Worm (Caenorhabditis elegans): ENCODE data around the gene rap-3.
"Not testable (repeated sequence)": the region's sequence is repeated elsewhere in the genome, so short reads cannot be mapped to it uniquely, and the experiment has no call there.

Gene rap-3

ce11 chrIV:11183013-11183412, 5.9 kb downstream of the rap-3 start, which contains the start of gene prx-14:
Gene prx-14, plus strand, starts transcription at chrIV:11183132.
- TF ChIP-seq fos-1 (tag; optimal IDR thresholded peaks at IDR 0.05) (peak; percentile 30), Y55F3AM.14 (GFP tag; optimal IDR thresholded peaks at IDR 0.05) (no peak)

- no peak for TF ChIP-seq mdl-1 (tag; optimal IDR thresholded peaks at IDR 0.05)
- no peak for TF ChIP-seq peb-1 (tag; optimal IDR thresholded peaks at IDR 0.05)
- no peak for TF ChIP-seq gmeb-1 (tag; optimal IDR thresholded peaks at IDR 0.05)
- TF ChIP-seq nhr-12 (tag; optimal IDR thresholded peaks at IDR 0.05), result no peak
Measured at ce11 chrIV:11183991-11184390, 6.9 kb downstream of the rap-3 start, which contains the start of gene nuaf-3. Gene nuaf-3, plus strand, starts transcription at chrIV:11184291.

- TF ChIP-seq nhr-237 (tag; optimal IDR thresholded peaks at IDR 0.05), result no peak
- no peak for TF ChIP-seq ama-1 (optimal IDR thresholded peaks at IDR 0.05)
- no peak for TF ChIP-seq F13H6.1 (tag; optimal IDR thresholded peaks at IDR 0.05)
- no peak for TF ChIP-seq nhr-12 (tag; optimal IDR thresholded peaks at IDR 0.05)
- no peak for TF ChIP-seq elt-3 (tag; optimal IDR thresholded peaks at IDR 0.05)
- TF ChIP-seq unc-62 (GFP tag; optimal IDR thresholded peaks at IDR 0.05), result no peak
- TF ChIP-seq snpc-4 (tag; optimal IDR thresholded peaks at IDR 0.05), result no peak
- no peak for TF ChIP-seq unc-55 (GFP tag; optimal IDR thresholded peaks at IDR 0.05)
- TF ChIP-seq crh-2 (tag; optimal IDR thresholded peaks at IDR 0.05), result no peak
- TF ChIP-seq nhr-21 (tag; optimal IDR thresholded peaks at IDR 0.05), result no peak
- TF ChIP-seq dmd-4 (tag; optimal IDR thresholded peaks at IDR 0.05), result no peak
- TF ChIP-seq sma-9 (GFP tag; optimal IDR thresholded peaks at IDR 0.05), result no peak
- no peak for TF ChIP-seq sma-9 (tag; optimal IDR thresholded peaks at IDR 0.05)
Measured at ce11 chrIV:11186729-11187128, 9.7 kb downstream of the rap-3 start, which contains the start of gene sdz-27. Gene sdz-27, plus strand, starts transcription at chrIV:11187029.

ce11 chrIV:11189411-11189810, 12.3 kb downstream of the rap-3 start, which contains the start of gene fbxb-79:
Gene fbxb-79, minus strand, starts transcription at chrIV:11189511.
- TF ChIP-seq F13H6.1 (tag; optimal IDR thresholded peaks at IDR 0.05) (no peak), ama-1 (optimal IDR thresholded peaks at IDR 0.05) (no peak), elt-1 (tag; optimal IDR thresholded peaks at IDR 0.05) (no peak), lsy-2 (tag; optimal IDR thresholded peaks at IDR 0.05) (no peak), unc-55 (GFP tag; optimal IDR thresholded peaks at IDR 0.05) (no peak), elt-3 (tag; optimal IDR thresholded peaks at IDR 0.05) (no peak), nhr-129 (tag; optimal IDR thresholded peaks at IDR 0.05) (no peak), nhr-12 (tag; optimal IDR thresholded peaks at IDR 0.05) (no peak), ceh-82 (tag; optimal IDR thresholded peaks at IDR 0.05) (no peak), peb-1 (tag; optimal IDR thresholded peaks at IDR 0.05) (no peak), ZK546.5 (tag; optimal IDR thresholded peaks at IDR 0.05) (no peak), fos-1 (tag; optimal IDR thresholded peaks at IDR 0.05) (no peak)

- TF ChIP-seq lsy-2, alr-1, R02D3.7 (tag; optimal IDR thresholded peaks at IDR 0.05): not testable (repeated sequence)
Measured at ce11 chrIV:11198983-11199382, 21.9 kb downstream of the rap-3 start, which contains the start of gene R07H5.16. Gene R07H5.16, plus strand, starts transcription at chrIV:11199330.

- not testable (repeated sequence) for TF ChIP-seq aly-2 (tag; optimal IDR thresholded peaks at IDR 0.05); sma-9 (GFP tag; optimal IDR thresholded peaks at IDR 0.05); sma-9 (tag; optimal IDR thresholded peaks at IDR 0.05); F13H6.1 (tag; optimal IDR thresholded peaks at IDR 0.05)
Measured at ce11 chrIV:11202389-11202788, 25.3 kb downstream of the rap-3 start, which contains the start of gene R07H5.11. Gene R07H5.11, plus strand, starts transcription at chrIV:11202768.

ce11 chrIV:11207186-11207585, 30.1 kb downstream of the rap-3 start, which contains the start of gene R07H5.9:
Gene R07H5.9, plus strand, starts transcription at chrIV:11207486.
- no peak for TF ChIP-seq F13H6.1 (tag; optimal IDR thresholded peaks at IDR 0.05)
- no peak for TF ChIP-seq sma-3 (GFP tag; optimal IDR thresholded peaks at IDR 0.05)
- no peak for TF ChIP-seq lsy-2 (tag; optimal IDR thresholded peaks at IDR 0.05)
- no peak for TF ChIP-seq gmeb-1 (tag; optimal IDR thresholded peaks at IDR 0.05)
- TF ChIP-seq aly-2 (tag; optimal IDR thresholded peaks at IDR 0.05), result no peak
- TF ChIP-seq ztf-1 (GFP tag; conservative IDR thresholded peaks at IDR 0.05), result no peak
- no peak for TF ChIP-seq Y55F3AM.14 (GFP tag; optimal IDR thresholded peaks at IDR 0.05)
- no peak for TF ChIP-seq nhr-11 (tag; optimal IDR thresholded peaks at IDR 0.05)
- no peak for TF ChIP-seq C34F6.9 (tag; optimal IDR thresholded peaks at IDR 0.05)
- no peak for TF ChIP-seq ztf-4 (tag; optimal IDR thresholded peaks at IDR 0.05)
- no peak for TF ChIP-seq nhr-129 (tag; optimal IDR thresholded peaks at IDR 0.05)
- TF ChIP-seq egl-27 (tag; optimal IDR thresholded peaks at IDR 0.05), result no peak
- TF ChIP-seq unc-62 (GFP tag; optimal IDR thresholded peaks at IDR 0.05), result no peak
- TF ChIP-seq mdl-1 (tag; optimal IDR thresholded peaks at IDR 0.05), result no peak
- TF ChIP-seq alr-1 (tag; optimal IDR thresholded peaks at IDR 0.05), result no peak
- no peak for TF ChIP-seq unc-39 (tag; optimal IDR thresholded peaks at IDR 0.05)
- no peak for TF ChIP-seq sma-9 (GFP tag; optimal IDR thresholded peaks at IDR 0.05)
- no peak for TF ChIP-seq sma-9 (tag; optimal IDR thresholded peaks at IDR 0.05)
- TF ChIP-seq elt-3 (tag; optimal IDR thresholded peaks at IDR 0.05), result no peak
- no peak for TF ChIP-seq fos-1 (tag; optimal IDR thresholded peaks at IDR 0.05)

Data from whole organism, L2 larva.